Fruit fly (Drosophila melanogaster) whole organism, pupa: ENCODE measurements around the gene CG13297.
"Not testable (repeated sequence)": the region's sequence is repeated elsewhere in the genome, so short reads cannot be mapped to it uniquely, and the experiment has no call there.

Experiments used
- CG10348 ChIP-seq: fragments of 200-800 bp; sonication (Bioruptor generic); IDR thresholded peaks from 2 replicates; pipeline ENCODE4 v1.3.6; 2022; ENCODE audit warnings: missing biosample characterization, missing genetic modification characterization
- CG12605 ChIP-seq: fragments of 200-800 bp; sonication (Bioruptor generic); IDR thresholded peaks from 2 replicates; pipeline ENCODE4 v1.3.6; 2022; ENCODE audit warnings: missing biosample characterization, missing genetic modification characterization
- CG13204 ChIP-seq: fragments of 200-800 bp; sonication (Bioruptor generic); optimal IDR thresholded peaks from 2 replicates; lab custom pipeline; 2018; ENCODE audit warnings: missing biosample characterization, mild to moderate bottlenecking, missing genetic modification characterization, moderate library complexity
- CG17806 ChIP-seq: fragments of 200-800 bp; sonication (Bioruptor generic); optimal IDR thresholded peaks from 2 replicates; lab custom pipeline; 2018; ENCODE audit warnings: missing biosample characterization, mild to moderate bottlenecking, missing genetic modification characterization, moderate library complexity
- CG32121 ChIP-seq: fragments of 200-800 bp; sonication (Bioruptor generic); IDR thresholded peaks from 2 replicates; pipeline ENCODE4 v1.3.6; 2022; ENCODE audit warnings: missing biosample characterization, missing genetic modification characterization
- CG34367 ChIP-seq: fragments of 200-800 bp; sonication (Bioruptor generic); optimal IDR thresholded peaks from 2 replicates; lab custom pipeline; 2018; ENCODE audit warnings: missing biosample characterization, mild to moderate bottlenecking, missing genetic modification characterization
- CG4496 ChIP-seq: fragments of 200-800 bp; sonication (Bioruptor generic); IDR thresholded peaks from 3 replicates; pipeline ENCODE4 v1.3.6; 2022; ENCODE audit warnings: missing biosample characterization, missing genetic modification characterization
- CG8159 ChIP-seq: fragments of 200-800 bp; sonication (Bioruptor generic); optimal IDR thresholded peaks from 3 replicates; lab custom pipeline; 2018; ENCODE audit warnings: missing biosample characterization, mild to moderate bottlenecking, missing genetic modification characterization, moderate library complexity
- CG8301 ChIP-seq: fragments of 200-800 bp; sonication (Bioruptor generic); optimal IDR thresholded peaks from 2 replicates; lab custom pipeline; 2018; ENCODE audit warnings: missing biosample characterization, mild to moderate bottlenecking, missing genetic modification characterization
- CG9948 ChIP-seq: fragments of 200-800 bp; sonication (Bioruptor generic); optimal IDR thresholded peaks from 2 replicates; lab custom pipeline; 2018; ENCODE audit warnings: missing biosample characterization, mild to moderate bottlenecking, missing genetic modification characterization, moderate library complexity
- EcR ChIP-seq: fragments of 200-800 bp; sonication (Bioruptor generic); optimal IDR thresholded peaks from 3 replicates; lab custom pipeline; 2019; ENCODE audit warnings: missing biosample characterization, missing genetic modification characterization, mild to moderate bottlenecking, moderate library complexity, missing genetic modification reagents
- Ets98B ChIP-seq: fragments of 200-800 bp; sonication (Bioruptor generic); IDR thresholded peaks from 2 replicates; pipeline ENCODE4 v1.3.6; 2022; ENCODE audit warnings: missing biosample characterization, missing genetic modification characterization
- Pif1A ChIP-seq: fragments of 200-800 bp; sonication (Bioruptor generic); optimal IDR thresholded peaks from 3 replicates; lab custom pipeline; 2016; ENCODE audit warnings: missing biosample characterization, missing genetic modification characterization
- Pif1B ChIP-seq: fragments of 200-800 bp; sonication (Bioruptor generic); optimal IDR thresholded peaks from 3 replicates; lab custom pipeline; 2016; ENCODE audit warnings: missing biosample characterization, missing genetic modification characterization
- Snoo ChIP-seq: fragments of 200-800 bp; sonication (Bioruptor generic); optimal IDR thresholded peaks from 3 replicates; lab custom pipeline; 2017; ENCODE audit warnings: missing biosample characterization, mild to moderate bottlenecking, missing genetic modification characterization, inconsistent platforms
- fd96Ca ChIP-seq: fragments of 200-800 bp; sonication (Bioruptor generic); IDR thresholded peaks from 3 replicates; pipeline ENCODE4 v1.3.6; 2022; ENCODE audit warnings: missing biosample characterization, missing genetic modification characterization
- gl ChIP-seq: fragments of 200-800 bp; sonication (Bioruptor generic); optimal IDR thresholded peaks from 2 replicates; lab custom pipeline; 2018; ENCODE audit warnings: missing biosample characterization, mild to moderate bottlenecking, missing genetic modification characterization
- rn ChIP-seq: fragments of 200-800 bp; sonication (Bioruptor generic); IDR thresholded peaks from 2 replicates; pipeline ENCODE4 v1.3.6; 2022; ENCODE audit warnings: missing biosample characterization, missing genetic modification characterization

The CG13297 gene

DNA sequence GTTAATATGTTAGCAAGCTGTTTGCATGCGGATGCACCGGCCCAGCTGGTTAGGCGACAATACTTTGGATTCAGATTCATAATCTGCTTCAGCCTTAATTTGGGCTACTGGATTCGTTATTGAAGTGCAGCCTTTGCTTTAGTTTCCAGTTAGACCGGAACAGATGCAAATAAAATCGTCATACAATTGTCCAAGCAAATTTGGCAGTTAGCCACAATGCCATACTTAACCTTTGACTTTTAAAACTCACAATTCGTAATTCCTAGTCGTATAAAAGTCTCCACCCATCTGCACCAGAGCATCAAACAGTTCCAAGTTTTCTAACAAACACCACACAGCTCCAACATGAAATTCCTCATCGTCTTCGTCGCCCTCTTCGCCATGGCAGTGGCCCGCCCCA lies 7.9 kb downstream of the CG13297 start, which contains the start of gene Lcp65Ab1:
Gene Lcp65Ab1 (plus strand): TSS at position 301 of the 400 bp plus-strand sequence.
- not testable (repeated sequence) for TF ChIP-seq Ets98B (GFP tag; lab: Robert Waterston, UW); Pif1A (GFP tag; lab: Kevin White, UChicago); CG9948 (tag; lab: Kevin White, UChicago)

dm6 chr3L:6147887-6148286 lies 9.3 kb downstream of the CG13297 start, which contains the start of gene Cpr65Ax1:
TSS of gene Cpr65Ax1 (minus strand) at chr3L:6147987.
- TF ChIP-seq fd96Ca; CG13204; CG10348 (GFP tag; lab: Robert Waterston, UW): not testable (repeated sequence)

DNA sequence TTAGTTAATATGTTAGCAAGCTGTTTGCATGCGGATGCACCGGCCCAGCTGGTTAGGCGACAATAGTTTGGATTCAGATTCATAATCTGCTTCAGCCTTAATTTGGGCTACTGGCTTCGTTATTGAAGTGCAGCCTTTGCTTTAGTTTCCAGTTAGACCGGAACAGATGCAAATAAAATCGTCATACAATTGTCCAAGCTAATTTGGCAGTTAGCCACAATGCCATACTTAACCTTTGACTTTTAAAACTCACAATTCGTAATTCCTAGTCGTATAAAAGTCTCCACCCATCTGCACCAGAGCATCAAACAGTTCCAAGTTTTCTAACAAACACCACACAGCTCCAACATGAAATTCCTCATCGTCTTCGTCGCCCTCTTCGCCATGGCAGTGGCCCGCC lies 10.8 kb downstream of the CG13297 start, which contains the start of gene Lcp65Ab2:
Gene Lcp65Ab2 (plus strand): TSS at position 301 of the 400 bp plus-strand sequence.
- TF ChIP-seq CG10348 (GFP tag; lab: Robert Waterston, UW); CG8301 (tag; lab: Kevin White, UChicago); Pif1B (GFP tag; lab: Kevin White, UChicago): not testable (repeated sequence)

DNA sequence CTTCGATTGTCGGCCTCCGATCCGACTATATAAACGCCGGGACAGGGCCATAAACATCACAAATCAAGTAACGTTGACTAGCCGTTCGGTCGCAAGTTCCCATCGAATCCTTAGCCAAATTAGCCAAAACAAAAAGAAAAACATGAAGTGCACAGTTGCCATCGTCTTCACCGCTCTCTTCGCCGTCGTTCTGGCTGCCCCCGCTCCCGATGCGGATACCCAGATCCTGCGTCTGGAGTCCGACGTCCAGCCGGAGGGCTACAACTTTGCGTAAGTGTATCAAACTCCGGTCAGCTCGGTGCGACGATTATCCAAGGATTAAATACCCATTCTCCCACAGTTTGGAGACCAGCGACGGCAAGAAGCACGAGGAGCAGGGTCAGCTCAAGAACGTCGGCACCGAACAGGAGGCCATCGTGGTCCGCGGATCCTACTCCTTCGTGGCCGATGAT lies 12.4 kb downstream of the CG13297 start, which contains the start of gene Lcp65Ac:
Gene Lcp65Ac (plus strand): TSS at position 51 of the 452 bp plus-strand sequence.
- TF ChIP-seq CG12605 (GFP tag; lab: Robert Waterston, UW): no peak
- TF ChIP-seq CG4496 (GFP tag; lab: Robert Waterston, UW): no peak
- TF ChIP-seq Pif1B (GFP tag; lab: Kevin White, UChicago): no peak
- TF ChIP-seq rn (GFP tag; lab: Robert Waterston, UW): no peak
- no peak for TF ChIP-seq CG13204
- no peak for TF ChIP-seq CG32121 (GFP tag; lab: Robert Waterston, UW)
- TF ChIP-seq CG10348 (GFP tag; lab: Robert Waterston, UW): no peak
- TF ChIP-seq EcR (GFP tag; lab: Kevin White, UChicago): no peak
- no peak for TF ChIP-seq CG9948 (tag; lab: Kevin White, UChicago)
- TF ChIP-seq Snoo: no peak
- TF ChIP-seq, all 21 proteins: peak for 0

- TF ChIP-seq Ets98B (GFP tag; lab: Robert Waterston, UW) (no peak), rn (GFP tag; lab: Robert Waterston, UW) (no peak), EcR (GFP tag; lab: Kevin White, UChicago) (peak; percentile 36), CG34367 (no peak), gl (tag; lab: Kevin White, UChicago) (no peak), Pif1A (GFP tag; lab: Kevin White, UChicago) (no peak), Snoo (no peak), CG13204 (no peak)
Measured at dm6 chr3L:6143188-6143755, 13.9 kb downstream of the CG13297 start, which contains the start of gene Lcp65Ad. TSS of gene Lcp65Ad (plus strand) at chr3L:6143395.

dm6 chr3L:6142313-6142712 lies 14.9 kb downstream of the CG13297 start, which contains the start of gene Cpr65Aw:
TSS of gene Cpr65Aw (minus strand) at chr3L:6142413.
- TF ChIP-seq CG17806 (tag; lab: Kevin White, UChicago) (no peak), gl (tag; lab: Kevin White, UChicago) (no peak), Ets98B (GFP tag; lab: Robert Waterston, UW) (no peak)

- TF ChIP-seq EcR (GFP tag; lab: Kevin White, UChicago) (peak; percentile 59), CG32121 (GFP tag; lab: Robert Waterston, UW) (no peak), Pif1A (GFP tag; lab: Kevin White, UChicago) (no peak)
- TF ChIP-seq, all 21 proteins: peak for 1
Measured at dm6 chr3L:6141538-6141937, 15.6 kb downstream of the CG13297 start.

DNA sequence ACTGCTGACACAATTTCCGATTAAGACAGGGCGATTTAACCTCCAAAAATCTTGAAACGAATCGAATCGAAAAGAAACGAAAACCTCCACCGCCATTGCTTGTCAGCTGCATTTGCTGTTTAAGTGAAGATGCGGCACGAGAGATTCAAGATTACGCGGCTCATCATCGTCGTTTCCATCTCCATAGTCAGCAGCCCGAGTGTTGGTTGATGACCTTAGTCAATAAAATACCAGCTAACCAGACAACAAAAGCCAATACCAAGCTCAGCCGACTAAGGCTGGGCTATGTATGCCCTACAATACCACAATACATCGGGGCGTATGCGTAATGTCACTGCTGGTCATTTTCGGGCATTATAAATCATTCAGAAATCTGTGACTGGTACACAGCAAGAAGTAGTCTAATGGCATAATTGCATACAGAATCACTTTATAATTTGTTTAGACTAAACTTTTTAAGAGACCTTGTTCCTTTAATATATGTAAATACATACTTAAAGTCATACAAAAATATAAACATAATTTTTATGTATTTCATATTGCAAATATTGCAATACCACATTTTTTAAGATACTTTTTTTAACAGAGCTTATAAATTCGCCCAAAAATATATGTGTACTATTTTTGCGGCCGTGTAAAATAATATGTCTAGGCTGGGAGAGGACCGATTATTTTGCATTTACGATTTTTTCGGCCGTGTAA lies 16.3 kb downstream of the CG13297 start:
- TF ChIP-seq gl (tag; lab: Kevin White, UChicago) (no peak), CG9948 (tag; lab: Kevin White, UChicago) (no peak), EcR (GFP tag; lab: Kevin White, UChicago) (peak; percentile 69), CG8159 (tag; lab: Kevin White, UChicago) (peak; percentile 8), Ets98B (GFP tag; lab: Robert Waterston, UW) (no peak)
